Fruit fly (Drosophila melanogaster) whole organism: ENCODE measurements around the gene Acyp.

Experiments
- CG8478 ChIP-seq: fragments of >200 bp; optimal IDR thresholded peaks from 2 replicates; lab custom pipeline; 2018; ENCODE audit warnings: inconsistent platforms
- Dll ChIP-seq: fragments of >200 bp; optimal IDR thresholded peaks from 2 replicates; lab custom pipeline; 2017
- pan ChIP-seq: fragments of >200 bp; optimal IDR thresholded peaks from 2 replicates; lab custom pipeline; 2017
- psq ChIP-seq: fragments of >200 bp; optimal IDR thresholded peaks from 2 replicates; lab custom pipeline; 2017

- no peak for TF ChIP-seq pan (lab: Kevin White, UChicago)
- TF ChIP-seq CG8478: no peak
- no peak for TF ChIP-seq psq (lab: Kevin White, UChicago)
- no peak for TF ChIP-seq Dll (lab: Kevin White, UChicago)
Measured at dm6 chr2L:13923984-13924383, 12.1 kb downstream of the Acyp start.
